Worm (Caenorhabditis elegans) whole organism, L3 larva: Measurements from ENCODE around the gene ZK666.2.

ENCODE experiments used
- aly-2 ChIP-seq: fragments of 150-350 bp; optimal IDR thresholded peaks from 2 replicates; lab custom pipeline; 2014; ENCODE audit warnings: missing biosample characterization, missing genetic modification characterization
- ceh-16 ChIP-seq: sonication (generic microtip); optimal IDR thresholded peaks from 2 replicates; lab custom pipeline; 2017; ENCODE audit warnings: missing biosample characterization, missing genetic modification characterization
- fkh-10 ChIP-seq: sonication (generic microtip); optimal IDR thresholded peaks from 2 replicates; lab custom pipeline; 2017; ENCODE audit warnings: missing biosample characterization, missing genetic modification reagents, missing genetic modification characterization
- fos-1 ChIP-seq: fragments of 150-350 bp; optimal IDR thresholded peaks from 2 replicates; lab custom pipeline; 2014; ENCODE audit warnings: missing biosample characterization, missing genetic modification characterization
- nfya-1 ChIP-seq: sonication (generic microtip); optimal IDR thresholded peaks from 2 replicates; lab custom pipeline; 2017; ENCODE audit warnings: missing genetic modification characterization, mild to moderate bottlenecking, missing compliant biosample characterization, antibody characterized with exemption, moderate library complexity; ENCODE audit not compliant: insufficient read depth
- nhr-11 ChIP-seq: fragments of 150-350 bp; optimal IDR thresholded peaks from 2 replicates; lab custom pipeline; 2014; ENCODE audit warnings: missing biosample characterization, missing genetic modification characterization
- nhr-25 ChIP-seq: sonication (generic microtip); optimal IDR thresholded peaks from 2 replicates; lab custom pipeline; 2017; ENCODE audit warnings: missing biosample characterization, missing genetic modification characterization
- pha-4 ChIP-seq: fragments of 150-350 bp; optimal IDR thresholded peaks from 2 replicates; lab custom pipeline; 2014; ENCODE audit warnings: missing biosample characterization, missing genetic modification reagents, missing genetic modification characterization
- skn-1 ChIP-seq: fragments of 150-350 bp; optimal IDR thresholded peaks from 2 replicates; lab custom pipeline; 2014; ENCODE audit warnings: missing biosample characterization, missing genetic modification characterization
- unc-62 ChIP-seq: fragments of 150-350 bp; sonication (generic microtip); optimal IDR thresholded peaks from 4 replicates; lab custom pipeline; 2014; ENCODE audit warnings: missing biosample characterization, missing genetic modification reagents, missing genetic modification characterization
- ztf-11 ChIP-seq: fragments of 150-350 bp; optimal IDR thresholded peaks from 2 replicates; lab custom pipeline; 2014; ENCODE audit warnings: missing biosample characterization, missing genetic modification characterization

- no peak for TF ChIP-seq fos-1 (tag; lab: Kevin White, UChicago)
- no peak for TF ChIP-seq ztf-11 (tag; lab: Kevin White, UChicago)
- no peak for TF ChIP-seq fkh-10 (GFP tag; lab: Kevin White, UChicago)
- TF ChIP-seq nhr-11 (tag; lab: Kevin White, UChicago), result no peak
- TF ChIP-seq ceh-16 (tag; lab: Kevin White, UChicago), result no peak
- no peak for TF ChIP-seq nhr-25 (tag; lab: Kevin White, UChicago)
- TF ChIP-seq aly-2 (tag; lab: Kevin White, UChicago), result no peak
- no peak for TF ChIP-seq skn-1 (tag; lab: Kevin White, UChicago)
- no peak for TF ChIP-seq unc-62
- TF ChIP-seq nfya-1, result no peak
- no peak for TF ChIP-seq pha-4 (tag; lab: Kevin White, UChicago)
Measured at ce11 chrII:10470159-10470558, 1.5 kb downstream of the ZK666.2 start, which contains the start of gene clec-143.
